Worm (Caenorhabditis elegans) whole organism, late embryonic: ENCODE data around the gene str-200.

ENCODE experiments used
- F13H6.1 ChIP-seq: sonication (generic microtip); optimal IDR thresholded peaks from 2 replicates; lab custom pipeline; 2016; ENCODE audit warnings: missing genetic modification characterization, missing compliant biosample characterization
- K09A11.1 ChIP-seq: sonication (generic microtip); optimal IDR thresholded peaks from 2 replicates; lab custom pipeline; 2017; ENCODE audit warnings: antibody characterized with exemption, mild to moderate bottlenecking, missing genetic modification characterization, missing compliant biosample characterization; ENCODE audit not compliant: insufficient read depth
- T23F11.4 ChIP-seq: fragments of 200-800 bp; sonication (Bioruptor generic); optimal IDR thresholded peaks from 2 replicates; lab custom pipeline; 2018; ENCODE audit warnings: mild to moderate bottlenecking, missing genetic modification characterization, missing compliant biosample characterization
- Y22D7AL.16 ChIP-seq: sonication (generic microtip); optimal IDR thresholded peaks from 2 replicates; lab custom pipeline; 2016; ENCODE audit warnings: missing genetic modification characterization, missing compliant biosample characterization
- ahr-1 ChIP-seq: sonication (generic microtip); optimal IDR thresholded peaks from 2 replicates; lab custom pipeline; 2016; ENCODE audit warnings: missing genetic modification characterization, missing compliant biosample characterization
- ceh-14 ChIP-seq: sonication (generic microtip); optimal IDR thresholded peaks from 2 replicates; lab custom pipeline; 2016; ENCODE audit warnings: missing genotype, missing genetic modification characterization, missing compliant biosample characterization
- ceh-30 ChIP-seq: fragments of 150-350 bp; optimal IDR thresholded peaks from 2 replicates; lab custom pipeline; 2014; ENCODE audit warnings: missing biosample characterization, missing genetic modification characterization
- ceh-45 ChIP-seq: fragments of 200-800 bp; sonication (Bioruptor generic); IDR thresholded peaks from 2 replicates; pipeline ENCODE4 v1.3.6; 2022; ENCODE audit warnings: missing genetic modification reagents, missing genetic modification characterization, missing compliant biosample characterization
- ceh-48 ChIP-seq: sonication (generic microtip); optimal IDR thresholded peaks from 2 replicates; lab custom pipeline; 2016; ENCODE audit warnings: missing genetic modification characterization, inconsistent platforms, missing compliant biosample characterization
- che-1 ChIP-seq: sonication (generic microtip); optimal IDR thresholded peaks from 2 replicates; lab custom pipeline; 2016; ENCODE audit warnings: mild to moderate bottlenecking, missing genetic modification characterization, missing compliant biosample characterization
- dmd-4 ChIP-seq: sonication (generic microtip); optimal IDR thresholded peaks from 2 replicates; lab custom pipeline; 2016; ENCODE audit warnings: borderline replicate concordance, missing genetic modification characterization, missing compliant biosample characterization
- elt-4 ChIP-seq: sonication (generic microtip); optimal IDR thresholded peaks from 2 replicates; lab custom pipeline; 2016; ENCODE audit warnings: missing genetic modification characterization, missing compliant biosample characterization
- ets-4 ChIP-seq: sonication (generic microtip); optimal IDR thresholded peaks from 2 replicates; lab custom pipeline; 2016; ENCODE audit warnings: missing genetic modification characterization, missing compliant biosample characterization
- eyg-1 ChIP-seq: sonication (generic microtip); optimal IDR thresholded peaks from 2 replicates; lab custom pipeline; 2016; ENCODE audit warnings: missing genotype, missing genetic modification characterization, missing compliant biosample characterization
- fkh-10 ChIP-seq: fragments of 150-350 bp; optimal IDR thresholded peaks from 2 replicates; lab custom pipeline; 2014; ENCODE audit warnings: missing biosample characterization, missing genetic modification reagents, missing genetic modification characterization
- gmeb-2 ChIP-seq: sonication (generic microtip); optimal IDR thresholded peaks from 2 replicates; lab custom pipeline; 2016; ENCODE audit warnings: missing genetic modification characterization, inconsistent platforms, missing compliant biosample characterization
- hlh-13 ChIP-seq: fragments of 200-800 bp; sonication (Bioruptor generic); optimal IDR thresholded peaks from 2 replicates; lab custom pipeline; 2018; ENCODE audit warnings: mild to moderate bottlenecking, missing genetic modification characterization, missing compliant biosample characterization
- hlh-6 ChIP-seq: sonication (generic microtip); optimal IDR thresholded peaks from 2 replicates; lab custom pipeline; 2016; ENCODE audit warnings: missing genotype, missing genetic modification characterization, missing compliant biosample characterization
- lin-11 ChIP-seq: fragments of 200-800 bp; sonication (Bioruptor generic); optimal IDR thresholded peaks from 2 replicates; lab custom pipeline; 2018; ENCODE audit warnings: mild to moderate bottlenecking, missing genetic modification characterization, missing compliant biosample characterization
- madf-2 ChIP-seq: sonication (generic microtip); optimal IDR thresholded peaks from 2 replicates; lab custom pipeline; 2017; ENCODE audit warnings: missing genetic modification characterization, missing compliant biosample characterization
- mec-3 ChIP-seq: sonication (generic microtip); optimal IDR thresholded peaks from 2 replicates; lab custom pipeline; 2016; ENCODE audit warnings: borderline replicate concordance, missing genetic modification characterization, missing compliant biosample characterization
- nfya-1 ChIP-seq: sonication (generic microtip); optimal IDR thresholded peaks from 2 replicates; lab custom pipeline; 2017; ENCODE audit warnings: missing genetic modification characterization, mild to moderate bottlenecking, missing compliant biosample characterization, antibody characterized with exemption, moderate library complexity
- pax-1 ChIP-seq: fragments of 150-350 bp; optimal IDR thresholded peaks from 2 replicates; lab custom pipeline; 2014; ENCODE audit warnings: missing biosample characterization, missing genetic modification characterization
- pha-2 ChIP-seq: sonication (generic microtip); optimal IDR thresholded peaks from 2 replicates; lab custom pipeline; 2017; ENCODE audit warnings: mild to moderate bottlenecking, missing genetic modification characterization, missing compliant biosample characterization
- pha-4 ChIP-seq: fragments of 150-350 bp; optimal IDR thresholded peaks from 2 replicates; lab custom pipeline; 2018; ENCODE audit warnings: missing biosample characterization, missing genetic modification reagents, missing genetic modification characterization
- pqm-1 ChIP-seq: sonication (generic microtip); optimal IDR thresholded peaks from 2 replicates; lab custom pipeline; 2016; ENCODE audit warnings: missing genetic modification characterization, missing compliant biosample characterization
- pros-1 ChIP-seq: fragments of 150-350 bp; optimal IDR thresholded peaks from 2 replicates; lab custom pipeline; 2014; ENCODE audit warnings: missing biosample characterization, missing genetic modification reagents, missing genetic modification characterization
- ref-2 ChIP-seq: sonication (generic microtip); optimal IDR thresholded peaks from 2 replicates; lab custom pipeline; 2016; ENCODE audit warnings: missing genetic modification characterization, missing compliant biosample characterization
- rnt-1 ChIP-seq: sonication (generic microtip); optimal IDR thresholded peaks from 2 replicates; lab custom pipeline; 2016; ENCODE audit warnings: missing genetic modification characterization, missing compliant biosample characterization
- sox-2 ChIP-seq: fragments of 200-800 bp; sonication (Bioruptor generic); IDR thresholded peaks from 2 replicates; pipeline ENCODE4 v1.3.6; 2022; ENCODE audit warnings: missing genetic modification reagents, missing genetic modification characterization, missing compliant biosample characterization
- sox-4 ChIP-seq: sonication (generic microtip); optimal IDR thresholded peaks from 2 replicates; lab custom pipeline; 2017; ENCODE audit warnings: mild to moderate bottlenecking, missing genetic modification characterization, inconsistent platforms, missing compliant biosample characterization
- syd-9 ChIP-seq: sonication (generic microtip); optimal IDR thresholded peaks from 2 replicates; lab custom pipeline; 2016; ENCODE audit warnings: mild to moderate bottlenecking, missing genetic modification characterization, moderate library complexity, missing compliant biosample characterization
- tbx-2 ChIP-seq: sonication (generic microtip); optimal IDR thresholded peaks from 2 replicates; lab custom pipeline; 2016; ENCODE audit warnings: missing genetic modification characterization, missing compliant biosample characterization
- ttx-3 ChIP-seq: sonication (generic microtip); optimal IDR thresholded peaks from 2 replicates; lab custom pipeline; 2016; ENCODE audit warnings: missing genetic modification reagents, missing genetic modification characterization, missing compliant biosample characterization
- unc-3 ChIP-seq, 2 experiments: fragments of 200-800 bp in 1 of 2; sonication (Bioruptor generic) in 1 of 2; sonication (generic microtip) in 1 of 2; conservative IDR thresholded peaks in 1 of 2; optimal IDR thresholded peaks in 1 of 2; 2 replicates each; pipeline versions ENCODE4 v1.3.6 to Lab custom; 2016 to 2022; ENCODE audit warnings: missing compliant biosample characterization in 2 of 2, missing genetic modification characterization in 2 of 2, missing genetic modification reagents in 1 of 2
- unc-42 ChIP-seq: sonication (generic microtip); optimal IDR thresholded peaks from 2 replicates; lab custom pipeline; 2016; ENCODE audit warnings: missing genotype, missing genetic modification characterization, missing compliant biosample characterization
- unc-86 ChIP-seq: sonication (generic microtip); optimal IDR thresholded peaks from 2 replicates; lab custom pipeline; 2016; ENCODE audit warnings: missing genetic modification characterization, missing compliant biosample characterization

Gene str-200

ce11 chrV:17430903-17431302 lies 27.1 kb downstream of the str-200 start, which contains the start of gene srbc-27:
Gene srbc-27 (plus strand): TSS chrV:17431203.
- TF ChIP-seq elt-4 (no peak), gmeb-2 (tag; lab: Kevin White, UChicago) (no peak), tbx-2 (tag; lab: Kevin White, UChicago) (no peak), pha-2 (no peak), ceh-30 (tag; lab: Kevin White, UChicago) (no peak), unc-3 (GFP tag; conservative IDR thresholded peaks at IDR 0.05; lab: Robert Waterston, UW) (no peak), unc-3 (tag; optimal IDR thresholded peaks at IDR 0.05; lab: Kevin White, UChicago) (no peak), ceh-48 (tag; lab: Kevin White, UChicago) (no peak), unc-42 (tag; lab: Kevin White, UChicago) (no peak), ets-4 (tag; lab: Kevin White, UChicago) (no peak), ttx-3 (tag; lab: Kevin White, UChicago) (no peak), madf-2 (tag; lab: Kevin White, UChicago) (no peak), eyg-1 (tag; lab: Kevin White, UChicago) (no peak), rnt-1 (no peak), T23F11.4 (GFP tag; lab: Kevin White, UChicago) (no peak), ceh-14 (tag; lab: Kevin White, UChicago) (no peak), nfya-1 (no peak), ahr-1 (tag; lab: Kevin White, UChicago) (no peak), ref-2 (no peak), F13H6.1 (tag; lab: Kevin White, UChicago) (no peak)
- TF ChIP-seq, all 69 proteins: peak for 0

ce11 chrV:17430066-17430465 lies 27.9 kb downstream of the str-200 start, which contains the start of gene T27C5.10:
Gene T27C5.10 (minus strand): TSS chrV:17430166.
- TF ChIP-seq hlh-13 (no peak), dmd-4 (tag; lab: Kevin White, UChicago) (no peak), pha-4 (no peak), T23F11.4 (GFP tag; lab: Kevin White, UChicago) (no peak), sox-2 (GFP tag; lab: Robert Waterston, UW) (no peak), eyg-1 (tag; lab: Kevin White, UChicago) (no peak), unc-86 (tag; lab: Kevin White, UChicago) (no peak), mec-3 (no peak), pros-1 (tag; lab: Kevin White, UChicago) (no peak)

- TF ChIP-seq lin-11 (tag; lab: Kevin White, UChicago) (no peak), fkh-10 (no peak), hlh-6 (tag; lab: Kevin White, UChicago) (no peak), sox-4 (tag; lab: Kevin White, UChicago) (no peak), T23F11.4 (GFP tag; lab: Kevin White, UChicago) (no peak), pqm-1 (no peak), Y22D7AL.16 (no peak), madf-2 (tag; lab: Kevin White, UChicago) (no peak), K09A11.1 (no peak), dmd-4 (tag; lab: Kevin White, UChicago) (no peak), syd-9 (tag; lab: Kevin White, UChicago) (no peak), che-1 (tag; lab: Kevin White, UChicago) (no peak), pax-1 (no peak), hlh-13 (no peak), ceh-45 (no peak), rnt-1 (no peak), unc-3 (GFP tag; conservative IDR thresholded peaks at IDR 0.05; lab: Robert Waterston, UW) (no peak), unc-3 (tag; optimal IDR thresholded peaks at IDR 0.05; lab: Kevin White, UChicago) (no peak), ttx-3 (tag; lab: Kevin White, UChicago) (no peak)
Observed at ce11 chrV:17429262-17429661, 28.7 kb downstream of the str-200 start.

ce11 chrV:17416833-17417232 lies 41.1 kb downstream of the str-200 start, which contains the start of gene clc-21:
Gene clc-21 (plus strand): TSS chrV:17417133.
- no peak for TF ChIP-seq T23F11.4 (GFP tag; lab: Kevin White, UChicago)
- TF ChIP-seq, all 69 proteins: peak for 0
